Fruit fly (Drosophila melanogaster): ENCODE results near the gene CG15357.

dm6 chr2L:1986343-1987280 lies 41.1 kb upstream of the CG15357 start:
- TF ChIP-seq CG11902 (GFP tag; optimal IDR thresholded peaks at IDR 0.05) (peak; percentile 8), achi (GFP tag; optimal IDR thresholded peaks at IDR 0.05) (peak; percentile 34), net (GFP tag; optimal IDR thresholded peaks at IDR 0.05) (peak; percentile 49), topi (GFP tag; optimal IDR thresholded peaks at IDR 0.05) (peak; percentile 54), CG10631 (GFP tag; optimal IDR thresholded peaks at IDR 0.05) (no peak), Smox (GFP tag; optimal IDR thresholded peaks at IDR 0.05) (peak; percentile 63)

Measured in whole organism, prepupa.